Worm (Caenorhabditis elegans) whole organism, L4 larva: ENCODE results near the gene R11G10.4.

ENCODE experiments used
- F10B5.3 ChIP-seq: sonication (generic microtip); optimal IDR thresholded peaks from 2 replicates; lab custom pipeline; 2016; ENCODE audit warnings: mild to moderate bottlenecking, missing genetic modification characterization, missing compliant biosample characterization
- F26F4.8 ChIP-seq: fragments of 200-800 bp; sonication (Bioruptor generic); conservative IDR thresholded peaks from 2 replicates; pipeline ENCODE4 v1.3.6; 2022; ENCODE audit warnings: missing genetic modification characterization, missing compliant biosample characterization
- F49E8.2 ChIP-seq: sonication (generic microtip); optimal IDR thresholded peaks from 2 replicates; lab custom pipeline; 2016; ENCODE audit warnings: missing compliant biosample characterization, mild to moderate bottlenecking, missing genetic modification characterization, borderline replicate concordance
- T20F7.1 ChIP-seq: fragments of 200-800 bp; sonication (Bioruptor generic); optimal IDR thresholded peaks from 2 replicates; lab custom pipeline; 2018; ENCODE audit warnings: mild to moderate bottlenecking, missing genetic modification characterization, missing compliant biosample characterization
- T26A8.4 ChIP-seq: fragments of 200-800 bp; sonication (Bioruptor generic); IDR thresholded peaks from 2 replicates; pipeline ENCODE4 v1.3.6; 2022; ENCODE audit warnings: missing genetic modification characterization, missing compliant biosample characterization
- Y105C5A.15 ChIP-seq: fragments of 200-800 bp; sonication (Bioruptor generic); IDR thresholded peaks from 2 replicates; pipeline ENCODE4 v1.3.6; 2022; ENCODE audit warnings: missing genetic modification characterization, missing compliant biosample characterization
- Y48G9A.11 ChIP-seq: fragments of 200-800 bp; sonication (Bioruptor generic); IDR thresholded peaks from 2 replicates; pipeline ENCODE4 v1.3.6; 2022; ENCODE audit warnings: missing genetic modification reagents, missing genetic modification characterization, missing compliant biosample characterization
- ZK337.2 ChIP-seq: fragments of 200-800 bp; sonication (Bioruptor generic); IDR thresholded peaks from 2 replicates; pipeline ENCODE4 v1.3.6; 2022; ENCODE audit warnings: missing genetic modification reagents, missing genetic modification characterization, missing compliant biosample characterization
- ZK546.5 ChIP-seq, 2 experiments: sonication (generic microtip); optimal IDR thresholded peaks; 2 replicates each; lab custom pipeline; 2017; ENCODE audit warnings: missing biosample characterization in 2 of 2, missing genetic modification characterization in 2 of 2
- ceh-20 ChIP-seq: fragments of 200-800 bp; sonication (Bioruptor generic); IDR thresholded peaks from 2 replicates; pipeline ENCODE4 v1.3.6; 2022; ENCODE audit warnings: missing genetic modification reagents, missing genetic modification characterization, missing compliant biosample characterization
- ceh-32 ChIP-seq: sonication (generic microtip); optimal IDR thresholded peaks from 2 replicates; lab custom pipeline; 2016; ENCODE audit warnings: mild to moderate bottlenecking, missing genetic modification characterization, missing compliant biosample characterization; ENCODE audit not compliant: poor library complexity
- ceh-44 ChIP-seq: fragments of 200-800 bp; sonication (Bioruptor generic); IDR thresholded peaks from 2 replicates; pipeline ENCODE4 v1.3.6; 2022; ENCODE audit warnings: missing genetic modification reagents, missing genetic modification characterization, missing compliant biosample characterization
- ces-1 ChIP-seq: fragments of 150-350 bp; sonication (generic microtip); optimal IDR thresholded peaks from 4 replicates; lab custom pipeline; 2014; ENCODE audit warnings: missing biosample characterization, missing genetic modification reagents, missing genetic modification characterization
- daf-19 ChIP-seq: fragments of 200-800 bp; sonication (Bioruptor generic); conservative IDR thresholded peaks from 2 replicates; pipeline ENCODE4 v1.3.6; 2022; ENCODE audit warnings: missing genetic modification characterization, missing compliant biosample characterization
- dmd-6 ChIP-seq: fragments of 200-800 bp; sonication (Bioruptor generic); IDR thresholded peaks from 2 replicates; pipeline ENCODE4 v1.3.6; 2022; ENCODE audit warnings: missing genetic modification reagents, missing genetic modification characterization, missing compliant biosample characterization
- dmd-9 ChIP-seq: fragments of 200-800 bp; sonication (Bioruptor generic); IDR thresholded peaks from 2 replicates; pipeline ENCODE4 v1.3.6; 2022; ENCODE audit warnings: missing genetic modification reagents, missing genetic modification characterization, missing compliant biosample characterization
- dpl-1 ChIP-seq: fragments of 150-350 bp; optimal IDR thresholded peaks from 2 replicates; lab custom pipeline; 2014; ENCODE audit warnings: missing biosample characterization, missing genetic modification reagents, missing genetic modification characterization
- dve-1 ChIP-seq: sonication (generic microtip); optimal IDR thresholded peaks from 2 replicates; lab custom pipeline; 2017; ENCODE audit warnings: antibody characterized with exemption, mild to moderate bottlenecking, missing genetic modification characterization, missing compliant biosample characterization; ENCODE audit not compliant: insufficient read depth
- egl-43 ChIP-seq: fragments of 200-800 bp; sonication (Bioruptor generic); IDR thresholded peaks from 2 replicates; pipeline ENCODE4 v1.3.6; 2022; ENCODE audit warnings: missing genetic modification reagents, missing genetic modification characterization, missing compliant biosample characterization
- fkh-10 ChIP-seq: fragments of 150-350 bp; optimal IDR thresholded peaks from 2 replicates; lab custom pipeline; 2014; ENCODE audit warnings: missing biosample characterization, missing genetic modification reagents, missing genetic modification characterization
- hif-1 ChIP-seq, 2 experiments: sonication (generic microtip); optimal IDR thresholded peaks; 2 replicates each; lab custom pipeline; 2016 to 2017; ENCODE audit warnings: missing compliant biosample characterization in 2 of 2, missing genetic modification characterization in 2 of 2, missing genetic modification reagents in 2 of 2, missing genotype in 2 of 2, mild to moderate bottlenecking in 1 of 2
- hlh-30 ChIP-seq: sonication (generic microtip); optimal IDR thresholded peaks from 2 replicates; lab custom pipeline; 2017; ENCODE audit warnings: antibody characterized with exemption, mild to moderate bottlenecking, missing genetic modification characterization, missing compliant biosample characterization; ENCODE audit not compliant: insufficient read depth
- hmg-1.1 ChIP-seq: fragments of 200-800 bp; sonication (Bioruptor generic); IDR thresholded peaks from 2 replicates; pipeline ENCODE4 v1.3.6; 2022; ENCODE audit warnings: missing genetic modification reagents, missing genetic modification characterization, missing compliant biosample characterization
- lin-1 ChIP-seq: fragments of 200-800 bp; sonication (Bioruptor generic); IDR thresholded peaks from 2 replicates; pipeline ENCODE4 v1.3.6; 2022; ENCODE audit warnings: missing genetic modification reagents, missing genetic modification characterization, missing compliant biosample characterization
- lin-13 ChIP-seq: fragments of 150-350 bp; optimal IDR thresholded peaks from 2 replicates; lab custom pipeline; 2014; ENCODE audit warnings: missing biosample characterization, missing genetic modification reagents, missing genetic modification characterization
- lin-15B ChIP-seq: fragments of 150-350 bp; sonication (generic microtip); optimal IDR thresholded peaks from 3 replicates; lab custom pipeline; 2014; ENCODE audit warnings: missing biosample characterization, missing genetic modification characterization
- lin-29 ChIP-seq: fragments of 200-800 bp; sonication (Bioruptor generic); IDR thresholded peaks from 2 replicates; pipeline ENCODE4 v1.3.6; 2022; ENCODE audit warnings: missing genetic modification reagents, missing genetic modification characterization, missing compliant biosample characterization
- mes-2 ChIP-seq: sonication (generic microtip); optimal IDR thresholded peaks from 2 replicates; lab custom pipeline; 2016; ENCODE audit warnings: missing genotype, mild to moderate bottlenecking, missing genetic modification characterization, missing compliant biosample characterization; ENCODE audit not compliant: poor library complexity, severe bottlenecking
- mxl-2 ChIP-seq: fragments of 200-800 bp; sonication (Bioruptor generic); conservative IDR thresholded peaks from 2 replicates; pipeline ENCODE4 v1.3.6; 2022; ENCODE audit warnings: missing genetic modification reagents, missing genetic modification characterization, missing compliant biosample characterization
- nhr-10 ChIP-seq: fragments of 150-350 bp; optimal IDR thresholded peaks from 2 replicates; lab custom pipeline; 2014; ENCODE audit warnings: missing biosample characterization, missing genetic modification characterization
- nhr-237 ChIP-seq: sonication (generic microtip); optimal IDR thresholded peaks from 2 replicates; lab custom pipeline; 2017; ENCODE audit warnings: missing biosample characterization, missing genetic modification characterization
- nhr-48 ChIP-seq: sonication (generic microtip); optimal IDR thresholded peaks from 2 replicates; lab custom pipeline; 2016; ENCODE audit warnings: mild to moderate bottlenecking, missing genetic modification characterization, missing compliant biosample characterization
- nhr-6 ChIP-seq: fragments of 150-350 bp; optimal IDR thresholded peaks from 2 replicates; lab custom pipeline; 2014; ENCODE audit warnings: missing biosample characterization, missing genetic modification characterization
- nhr-77 ChIP-seq: fragments of 150-350 bp; optimal IDR thresholded peaks from 2 replicates; lab custom pipeline; 2014; ENCODE audit warnings: missing biosample characterization, missing genetic modification characterization
- pha-4 ChIP-seq, 2 experiments: fragments of 150-350 bp in 1 of 2; fragments of 200-800 bp in 1 of 2; sonication (Bioruptor generic) in 1 of 2; IDR thresholded peaks in 1 of 2; optimal IDR thresholded peaks in 1 of 2; 2 replicates each; pipeline versions ENCODE4 v1.3.6 to Lab custom; 2014 to 2022; ENCODE audit warnings: missing genetic modification characterization in 2 of 2, missing genetic modification reagents in 2 of 2, missing biosample characterization in 1 of 2, missing compliant biosample characterization in 1 of 2
- php-3 ChIP-seq: fragments of 200-800 bp; sonication (Bioruptor generic); IDR thresholded peaks from 2 replicates; pipeline ENCODE4 v1.3.6; 2022; ENCODE audit warnings: missing genetic modification reagents, missing genetic modification characterization, missing compliant biosample characterization
- rbr-2 ChIP-seq: sonication (generic microtip); optimal IDR thresholded peaks from 2 replicates; lab custom pipeline; 2016; ENCODE audit warnings: missing genotype, missing genetic modification characterization, missing compliant biosample characterization
- set-16 ChIP-seq: fragments of 200-800 bp; sonication (Bioruptor generic); IDR thresholded peaks from 2 replicates; pipeline ENCODE4 v1.3.6; 2022; ENCODE audit warnings: missing genetic modification reagents, missing genetic modification characterization, missing compliant biosample characterization
- snpc-1.2 ChIP-seq: fragments of 200-800 bp; sonication (Bioruptor generic); IDR thresholded peaks from 2 replicates; pipeline ENCODE4 v1.3.6; 2022; ENCODE audit warnings: missing genetic modification reagents, missing genetic modification characterization, missing compliant biosample characterization
- snpc-4 ChIP-seq: fragments of 150-350 bp; optimal IDR thresholded peaks from 2 replicates; lab custom pipeline; 2014; ENCODE audit warnings: missing biosample characterization, missing genetic modification characterization
- vab-7 ChIP-seq: fragments of 200-800 bp; sonication (Bioruptor generic); IDR thresholded peaks from 2 replicates; pipeline ENCODE4 v1.3.6; 2022; ENCODE audit warnings: missing genetic modification reagents, missing genetic modification characterization, missing compliant biosample characterization
- zag-1 ChIP-seq: fragments of 150-350 bp; optimal IDR thresholded peaks from 2 replicates; lab custom pipeline; 2014; ENCODE audit warnings: missing biosample characterization, missing genetic modification characterization
- zfp-2 ChIP-seq: sonication (generic microtip); optimal IDR thresholded peaks from 2 replicates; lab custom pipeline; 2016; ENCODE audit warnings: mild to moderate bottlenecking, missing genetic modification characterization, missing compliant biosample characterization
- zip-11 ChIP-seq: fragments of 200-800 bp; sonication (Bioruptor generic); IDR thresholded peaks from 2 replicates; pipeline ENCODE4 v1.3.6; 2022; ENCODE audit warnings: missing genetic modification characterization, missing compliant biosample characterization
- ztf-7 ChIP-seq: fragments of 150-350 bp; optimal IDR thresholded peaks from 2 replicates; lab custom pipeline; 2014; ENCODE audit warnings: missing biosample characterization, missing genetic modification characterization

Gene R11G10.4

DNA sequence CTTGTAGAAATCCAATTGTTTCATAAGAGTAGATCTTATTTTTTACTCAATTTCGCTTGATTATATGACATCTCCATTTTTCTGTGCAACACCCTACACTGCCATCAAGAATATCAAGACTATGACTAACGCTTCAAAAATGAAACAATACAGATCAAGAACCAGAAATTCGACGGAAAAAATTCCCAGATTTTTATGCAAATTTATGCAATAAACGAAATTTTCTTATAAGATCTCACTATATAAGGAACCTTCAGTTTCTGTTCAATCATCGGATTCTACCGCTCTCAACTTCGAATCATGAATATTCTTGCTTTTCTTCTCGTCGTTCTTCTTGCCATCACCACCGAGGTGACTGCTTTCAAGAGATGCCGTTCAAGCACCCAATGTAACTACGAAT lies at the start of gene R11G10.4:
R11G10.4 (plus strand) TSS at position 301 of the 400 bp plus-strand sequence.
- TF ChIP-seq lin-29 (GFP tag; lab: Robert Waterston, UW) (no peak), snpc-1.2 (GFP tag; lab: Robert Waterston, UW) (no peak), nhr-6 (tag; lab: Kevin White, UChicago) (no peak)

DNA sequence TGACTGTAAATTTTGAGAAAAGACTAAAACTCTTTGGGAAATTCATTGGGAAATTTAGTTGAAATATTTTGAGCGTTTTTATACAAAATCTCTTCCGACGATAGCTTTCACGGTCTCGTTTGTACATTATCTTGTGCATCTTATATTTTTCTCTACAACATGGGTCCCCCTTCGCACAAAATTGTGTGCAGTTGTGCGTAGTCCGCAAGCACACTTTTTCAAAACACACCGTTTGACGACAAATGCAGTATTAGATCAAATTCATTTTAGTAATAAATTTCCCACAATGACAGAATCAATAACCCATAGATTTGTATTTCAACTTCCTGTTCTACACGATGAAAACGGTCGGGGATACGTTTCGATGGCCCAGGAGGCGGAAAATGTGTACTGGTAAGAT lies 48.6 kb upstream of the R11G10.4 start, which contains the start of gene F25H9.2:
F25H9.2 (plus strand) TSS at position 226 of the 400 bp plus-strand sequence.
- TF ChIP-seq dpl-1 (GFP tag; lab: Kevin White, UChicago) (peak; percentile 35), T26A8.4 (GFP tag; lab: Robert Waterston, UW) (no peak), zfp-2 (tag; lab: Kevin White, UChicago) (no peak), lin-13 (GFP tag; lab: Kevin White, UChicago) (no peak), pha-4 (GFP tag; IDR thresholded peaks at IDR 0.05; lab: Robert Waterston, UW) (no peak), pha-4 (tag; optimal IDR thresholded peaks at IDR 0.05; lab: Kevin White, UChicago) (no peak), set-16 (GFP tag; lab: Robert Waterston, UW) (no peak), hif-1 (tag; optimal IDR thresholded peaks at IDR 0.05; lab: Kevin White, UChicago) (no peak), nhr-6 (tag; lab: Kevin White, UChicago) (peak; percentile 52), lin-15B (tag; lab: Kevin White, UChicago) (no peak), egl-43 (GFP tag; lab: Robert Waterston, UW) (no peak), snpc-4 (tag; lab: Kevin White, UChicago) (no peak), fkh-10 (no peak), ztf-7 (tag; lab: Kevin White, UChicago) (no peak), zag-1 (tag; lab: Kevin White, UChicago) (no peak), zip-11 (GFP tag; lab: Robert Waterston, UW) (no peak), Y105C5A.15 (GFP tag; lab: Robert Waterston, UW) (no peak)

DNA sequence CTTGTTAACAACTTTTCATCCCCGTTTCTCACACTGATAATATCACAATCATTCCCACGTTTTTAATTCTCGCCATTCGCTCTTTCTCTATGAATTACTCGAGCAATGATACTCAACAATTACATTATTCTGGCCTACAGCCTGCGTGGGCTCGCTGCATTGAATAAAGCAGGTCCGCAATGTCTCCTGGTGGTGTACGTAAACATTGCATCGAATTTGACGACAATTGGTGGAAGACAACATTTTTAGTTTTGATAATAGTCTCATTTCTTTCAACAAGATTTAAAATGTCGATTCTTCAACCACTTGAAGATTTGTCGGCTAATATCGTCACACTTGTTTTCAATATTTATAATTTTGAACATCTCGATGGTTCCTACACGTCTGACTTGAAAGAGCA lies 47.1 kb upstream of the R11G10.4 start, which contains the start of gene bath-39:
bath-39 (plus strand) TSS at position 137 of the 400 bp plus-strand sequence.
- TF ChIP-seq ZK337.2 (GFP tag; lab: Robert Waterston, UW) (no peak), lin-1 (GFP tag; lab: Robert Waterston, UW) (no peak), egl-43 (GFP tag; lab: Robert Waterston, UW) (no peak), mes-2 (tag; lab: Kevin White, UChicago) (peak; percentile 53), dve-1 (peak; percentile 8), vab-7 (GFP tag; lab: Robert Waterston, UW) (no peak), rbr-2 (tag; lab: Kevin White, UChicago) (peak; percentile 3), dmd-9 (no peak), nhr-6 (tag; lab: Kevin White, UChicago) (peak; percentile 19), dpl-1 (GFP tag; lab: Kevin White, UChicago) (peak; percentile 11), hlh-30 (peak; percentile 8), T20F7.1 (peak; percentile 0)

DNA sequence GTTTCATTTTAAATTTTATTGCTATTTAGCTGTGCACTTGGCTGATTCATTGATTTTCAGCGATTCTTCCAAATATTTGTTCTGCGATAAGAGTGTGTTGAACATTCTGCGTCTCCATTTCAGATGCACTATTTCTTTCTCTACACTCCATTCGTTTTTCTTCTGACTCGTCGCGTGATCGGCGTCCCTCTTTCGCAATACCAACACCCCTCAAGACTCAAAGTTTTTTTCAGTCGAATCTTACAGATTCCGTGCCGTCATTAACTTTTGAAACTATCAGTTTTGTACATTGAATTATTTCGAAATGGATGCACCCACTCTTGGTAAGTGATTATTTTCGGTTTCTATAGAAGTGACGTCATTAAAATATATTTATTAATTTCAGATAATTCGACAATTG lies 43.4 kb upstream of the R11G10.4 start, which contains the start of gene frm-10:
frm-10 (plus strand) TSS at position 234 of the 400 bp plus-strand sequence.
- TF ChIP-seq F49E8.2 (tag; lab: Kevin White, UChicago) (no peak), php-3 (peak; percentile 95), ceh-20 (GFP tag; lab: Robert Waterston, UW) (peak; percentile 42; the same call in 1 of the 2 replicates), dmd-6 (GFP tag; lab: Robert Waterston, UW) (peak; percentile 84), ceh-44 (GFP tag; lab: Robert Waterston, UW) (no peak), mes-2 (tag; lab: Kevin White, UChicago) (peak; percentile 75), Y48G9A.11 (GFP tag; lab: Robert Waterston, UW) (no peak), daf-19 (GFP tag; lab: Robert Waterston, UW) (no peak), F10B5.3 (tag; lab: Kevin White, UChicago) (no peak), nhr-77 (peak; percentile 36), mxl-2 (no peak), ZK546.5 (tag; optimal IDR thresholded peaks at IDR 0.05; lab: Kevin White, UChicago) (no peak), ceh-32 (no peak), nhr-10 (tag; lab: Kevin White, UChicago) (no peak), nhr-237 (tag; lab: Kevin White, UChicago) (no peak), egl-43 (GFP tag; lab: Robert Waterston, UW) (no peak), hmg-1.1 (GFP tag; lab: Robert Waterston, UW) (peak; percentile 66; the same call in 1 of the 2 replicates), ces-1 (GFP tag; lab: Kevin White, UChicago) (no peak), nhr-48 (tag; lab: Kevin White, UChicago) (peak; percentile 77), F26F4.8 (no peak)
